Worm (Caenorhabditis elegans) whole organism, late embryonic: ENCODE data around the gene clec-79.
A peak's percentile ranks its signal among the peaks of the same experiment; 100 is the strongest.

Experiments used
- C08G9.2 ChIP-seq: sonication (generic microtip); optimal IDR thresholded peaks from 2 replicates; lab custom pipeline; 2016; ENCODE audit warnings: mild to moderate bottlenecking, missing genetic modification characterization, moderate library complexity, missing compliant biosample characterization
- Y22D7AL.16 ChIP-seq: sonication (generic microtip); optimal IDR thresholded peaks from 2 replicates; lab custom pipeline; 2016; ENCODE audit warnings: missing genetic modification characterization, missing compliant biosample characterization
- ceh-18 ChIP-seq: sonication (generic microtip); optimal IDR thresholded peaks from 2 replicates; lab custom pipeline; 2016; ENCODE audit warnings: missing genetic modification characterization, missing compliant biosample characterization
- ceh-2 ChIP-seq: sonication (generic microtip); optimal IDR thresholded peaks from 2 replicates; lab custom pipeline; 2016; ENCODE audit warnings: missing genotype, missing genetic modification characterization, missing compliant biosample characterization
- ceh-24 ChIP-seq: sonication (generic microtip); optimal IDR thresholded peaks from 2 replicates; lab custom pipeline; 2016; ENCODE audit warnings: mild to moderate bottlenecking, missing genetic modification characterization, missing compliant biosample characterization
- ceh-31 ChIP-seq: sonication (generic microtip); optimal IDR thresholded peaks from 2 replicates; lab custom pipeline; 2016; ENCODE audit warnings: missing genetic modification characterization, missing compliant biosample characterization
- ceh-34 ChIP-seq: sonication (generic microtip); optimal IDR thresholded peaks from 2 replicates; lab custom pipeline; 2016; ENCODE audit warnings: mild to moderate bottlenecking, missing genetic modification characterization, missing compliant biosample characterization
- ceh-45 ChIP-seq: fragments of 200-800 bp; sonication (Bioruptor generic); IDR thresholded peaks from 2 replicates; pipeline ENCODE4 v1.3.6; 2022; ENCODE audit warnings: missing genetic modification reagents, missing genetic modification characterization, missing compliant biosample characterization
- ceh-48 ChIP-seq: sonication (generic microtip); optimal IDR thresholded peaks from 2 replicates; lab custom pipeline; 2016; ENCODE audit warnings: missing genetic modification characterization, inconsistent platforms, missing compliant biosample characterization
- ceh-9 ChIP-seq: sonication (generic microtip); optimal IDR thresholded peaks from 2 replicates; lab custom pipeline; 2016; ENCODE audit warnings: mild to moderate bottlenecking, missing genetic modification characterization, inconsistent platforms, missing compliant biosample characterization
- dve-1 ChIP-seq: sonication (generic microtip); optimal IDR thresholded peaks from 2 replicates; lab custom pipeline; 2017; ENCODE audit warnings: antibody characterized with exemption, mild to moderate bottlenecking, missing genetic modification characterization, missing compliant biosample characterization
- elt-2 ChIP-seq: sonication (generic microtip); optimal IDR thresholded peaks from 2 replicates; lab custom pipeline; 2016; ENCODE audit warnings: missing genetic modification reagents, missing genetic modification characterization, missing compliant biosample characterization
- elt-4 ChIP-seq: sonication (generic microtip); optimal IDR thresholded peaks from 2 replicates; lab custom pipeline; 2016; ENCODE audit warnings: missing genetic modification characterization, missing compliant biosample characterization
- ets-4 ChIP-seq: sonication (generic microtip); optimal IDR thresholded peaks from 2 replicates; lab custom pipeline; 2016; ENCODE audit warnings: missing genetic modification characterization, missing compliant biosample characterization
- eyg-1 ChIP-seq: sonication (generic microtip); optimal IDR thresholded peaks from 2 replicates; lab custom pipeline; 2016; ENCODE audit warnings: missing genotype, missing genetic modification characterization, missing compliant biosample characterization
- fax-1 ChIP-seq: sonication (generic microtip); optimal IDR thresholded peaks from 2 replicates; lab custom pipeline; 2016; ENCODE audit warnings: missing genotype, missing genetic modification characterization, missing compliant biosample characterization
- fkh-10 ChIP-seq: fragments of 150-350 bp; optimal IDR thresholded peaks from 2 replicates; lab custom pipeline; 2014; ENCODE audit warnings: missing biosample characterization, missing genetic modification reagents, missing genetic modification characterization
- fkh-6 ChIP-seq: sonication (generic microtip); optimal IDR thresholded peaks from 2 replicates; lab custom pipeline; 2016; ENCODE audit warnings: missing genetic modification characterization, missing compliant biosample characterization
- hlh-13 ChIP-seq: fragments of 200-800 bp; sonication (Bioruptor generic); optimal IDR thresholded peaks from 2 replicates; lab custom pipeline; 2018; ENCODE audit warnings: mild to moderate bottlenecking, missing genetic modification characterization, missing compliant biosample characterization
- hlh-30 ChIP-seq: sonication (generic microtip); optimal IDR thresholded peaks from 2 replicates; lab custom pipeline; 2017; ENCODE audit warnings: antibody characterized with exemption, missing genetic modification characterization, missing compliant biosample characterization; ENCODE audit not compliant: insufficient read depth
- hlh-6 ChIP-seq: sonication (generic microtip); optimal IDR thresholded peaks from 2 replicates; lab custom pipeline; 2016; ENCODE audit warnings: missing genotype, missing genetic modification characterization, missing compliant biosample characterization
- hlh-8 ChIP-seq: sonication (generic microtip); optimal IDR thresholded peaks from 2 replicates; lab custom pipeline; 2016; ENCODE audit warnings: missing genotype, missing genetic modification characterization, missing compliant biosample characterization
- madf-2 ChIP-seq: sonication (generic microtip); optimal IDR thresholded peaks from 2 replicates; lab custom pipeline; 2017; ENCODE audit warnings: missing genetic modification characterization, missing compliant biosample characterization
- mec-3 ChIP-seq: sonication (generic microtip); optimal IDR thresholded peaks from 2 replicates; lab custom pipeline; 2016; ENCODE audit warnings: borderline replicate concordance, missing genetic modification characterization, missing compliant biosample characterization
- npax-4 ChIP-seq: sonication (generic microtip); optimal IDR thresholded peaks from 2 replicates; lab custom pipeline; 2016; ENCODE audit warnings: missing genetic modification characterization, missing compliant biosample characterization
- odd-2 ChIP-seq: sonication (generic microtip); optimal IDR thresholded peaks from 2 replicates; lab custom pipeline; 2017; ENCODE audit warnings: antibody characterized with exemption, mild to moderate bottlenecking, missing genetic modification characterization, missing compliant biosample characterization
- pag-3 ChIP-seq: sonication (generic microtip); optimal IDR thresholded peaks from 2 replicates; lab custom pipeline; 2016; ENCODE audit warnings: missing compliant biosample characterization, missing genetic modification characterization, borderline replicate concordance
- pat-9 ChIP-seq: fragments of 200-800 bp; sonication (Bioruptor generic); optimal IDR thresholded peaks from 2 replicates; lab custom pipeline; 2018; ENCODE audit warnings: mild to moderate bottlenecking, missing genetic modification characterization, moderate library complexity, missing compliant biosample characterization
- pha-4 ChIP-seq: fragments of 150-350 bp; optimal IDR thresholded peaks from 2 replicates; lab custom pipeline; 2018; ENCODE audit warnings: missing biosample characterization, missing genetic modification reagents, missing genetic modification characterization
- pqm-1 ChIP-seq: sonication (generic microtip); optimal IDR thresholded peaks from 2 replicates; lab custom pipeline; 2016; ENCODE audit warnings: missing genetic modification characterization, missing compliant biosample characterization
- sdc-2 ChIP-seq: sonication (generic microtip); optimal IDR thresholded peaks from 2 replicates; lab custom pipeline; 2016; ENCODE audit warnings: missing genotype, missing genetic modification characterization, missing compliant biosample characterization
- sox-4 ChIP-seq: sonication (generic microtip); optimal IDR thresholded peaks from 2 replicates; lab custom pipeline; 2017; ENCODE audit warnings: mild to moderate bottlenecking, missing genetic modification characterization, inconsistent platforms, missing compliant biosample characterization
- unc-42 ChIP-seq: sonication (generic microtip); optimal IDR thresholded peaks from 2 replicates; lab custom pipeline; 2016; ENCODE audit warnings: missing genotype, missing genetic modification characterization, missing compliant biosample characterization
- unc-86 ChIP-seq: sonication (generic microtip); optimal IDR thresholded peaks from 2 replicates; lab custom pipeline; 2016; ENCODE audit warnings: missing genetic modification characterization, missing compliant biosample characterization
- zip-5 ChIP-seq: sonication (generic microtip); optimal IDR thresholded peaks from 2 replicates; lab custom pipeline; 2016; ENCODE audit warnings: missing genetic modification characterization, missing compliant biosample characterization

clec-79 gene

ce11 chrIV:4005166-4005565 is 32.0 kb downstream of the clec-79 start:
- TF ChIP-seq C08G9.2 (no peak), odd-2 (tag; lab: Kevin White, UChicago) (no peak), unc-42 (tag; lab: Kevin White, UChicago) (peak; percentile 74), ceh-9 (tag; lab: Kevin White, UChicago) (no peak), madf-2 (tag; lab: Kevin White, UChicago) (no peak), hlh-6 (no peak), Y22D7AL.16 (tag; lab: Kevin White, UChicago) (no peak)

DNA sequence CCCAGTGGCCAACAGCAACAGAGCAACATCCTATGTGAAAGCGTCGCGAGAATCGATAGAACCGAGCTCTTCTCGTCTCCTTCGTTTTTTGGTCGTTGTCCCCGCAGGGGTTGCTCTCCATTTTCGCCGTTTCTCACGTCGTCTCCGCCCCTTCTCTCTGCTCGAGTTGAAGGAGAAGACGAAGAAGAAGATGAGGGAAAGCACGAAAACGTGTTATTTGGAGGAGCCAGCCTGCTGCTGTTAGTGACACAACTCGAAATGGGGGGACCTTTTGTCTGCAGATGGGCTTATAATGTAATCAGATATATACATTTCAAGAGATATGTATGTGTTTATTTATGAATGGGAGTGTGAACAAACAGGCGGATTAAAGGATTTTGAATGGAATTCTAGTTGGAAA is 34.5 kb downstream of the clec-79 start, which contains the start of gene W02C12.2:
Gene W02C12.2, minus strand, starts transcription at position 277 of the 400 bp plus-strand sequence.
- TF ChIP-seq ceh-48 (tag; lab: Kevin White, UChicago) (peak; percentile 24), hlh-6 (no peak), elt-4 (no peak), pag-3 (tag; lab: Kevin White, UChicago) (no peak), ceh-31 (tag; lab: Kevin White, UChicago) (peak; percentile 1), elt-2 (no peak), unc-42 (tag; lab: Kevin White, UChicago) (peak; percentile 72), pqm-1 (no peak), odd-2 (tag; lab: Kevin White, UChicago) (no peak)

ce11 chrIV:4008440-4008839 is 35.3 kb downstream of the clec-79 start:
- TF ChIP-seq hlh-8 (no peak), fax-1 (no peak), fkh-10 (GFP tag; lab: Kevin White, UChicago) (no peak), madf-2 (tag; lab: Kevin White, UChicago) (no peak), npax-4 (tag; lab: Kevin White, UChicago) (no peak), elt-4 (no peak), hlh-13 (GFP tag; lab: Kevin White, UChicago) (no peak), ceh-18 (tag; lab: Kevin White, UChicago) (no peak), pha-4 (tag; lab: Kevin White, UChicago) (no peak), unc-86 (tag; lab: Kevin White, UChicago) (no peak)
- TF ChIP-seq, all 69 proteins: peak for 0

DNA sequence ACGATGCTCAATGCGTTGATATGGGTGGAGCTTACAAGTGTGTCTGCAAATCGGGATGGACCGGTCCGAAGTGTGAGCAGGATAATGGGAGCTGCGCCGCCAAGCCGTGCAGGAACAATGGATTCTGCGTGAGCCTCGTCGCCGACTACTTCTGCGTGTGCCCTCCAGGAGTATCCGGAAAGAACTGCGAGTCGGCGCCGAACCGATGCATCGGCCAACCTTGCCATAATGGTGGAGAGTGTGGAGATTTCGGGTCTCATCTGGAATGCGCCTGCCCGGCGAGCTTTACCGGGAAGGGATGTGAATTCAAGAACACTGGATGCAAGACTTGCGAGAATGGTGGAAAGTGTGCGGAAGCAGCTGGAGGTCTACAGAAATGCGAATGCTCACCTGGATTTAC is 36.8 kb downstream of the clec-79 start:
- TF ChIP-seq pat-9 (tag; lab: Kevin White, UChicago), result no peak
- TF ChIP-seq sdc-2 (tag; lab: Kevin White, UChicago), result no peak
- no peak for TF ChIP-seq eyg-1 (tag; lab: Kevin White, UChicago)
- no peak for TF ChIP-seq ceh-24 (tag; lab: Kevin White, UChicago)
- no peak for TF ChIP-seq fax-1
- no peak for TF ChIP-seq dve-1 (tag; lab: Kevin White, UChicago)
- TF ChIP-seq sox-4 (tag; lab: Kevin White, UChicago), result no peak
- no peak for TF ChIP-seq ets-4 (tag; lab: Kevin White, UChicago)
- TF ChIP-seq unc-42 (tag; lab: Kevin White, UChicago), result no peak
- TF ChIP-seq ceh-45 (GFP tag; lab: Robert Waterston, UW), result no peak
- no peak for TF ChIP-seq madf-2 (tag; lab: Kevin White, UChicago)
- no peak for TF ChIP-seq ceh-2 (tag; lab: Kevin White, UChicago)
- TF ChIP-seq fkh-6, result no peak

DNA sequence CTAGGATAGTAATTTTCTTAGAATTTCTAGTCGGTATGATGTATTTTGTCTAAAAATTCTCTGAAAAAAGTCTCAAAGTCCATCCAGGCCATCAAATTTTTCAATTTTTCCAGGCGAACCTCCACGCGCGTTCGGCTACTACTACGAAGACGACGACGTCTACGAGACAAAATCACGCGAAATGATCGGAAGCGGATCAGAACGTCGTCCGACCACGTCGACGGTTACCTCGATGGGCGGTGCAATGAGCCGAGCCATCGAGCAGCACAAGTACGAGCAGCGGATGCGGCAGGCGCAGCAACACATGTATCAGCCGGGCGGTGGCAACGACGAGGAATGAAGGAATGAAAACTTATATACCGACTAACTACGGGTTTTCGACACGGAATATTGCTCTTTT is 40.5 kb downstream of the clec-79 start:
- TF ChIP-seq ceh-34, result no peak
- no peak for TF ChIP-seq zip-5 (tag; lab: Kevin White, UChicago)
- no peak for TF ChIP-seq mec-3
- no peak for TF ChIP-seq hlh-13 (GFP tag; lab: Kevin White, UChicago)
- no peak for TF ChIP-seq hlh-8
- TF ChIP-seq hlh-30, result no peak
